Worm (Caenorhabditis elegans) whole organism, L4/young adult: ENCODE results near the gene ZK1236.5.

Source experiments
- W03F9.2 ChIP-seq: fragments of 150-350 bp; optimal IDR thresholded peaks from 2 replicates; lab custom pipeline; 2014; ENCODE audit warnings: missing biosample characterization, missing genetic modification characterization
- dao-5 ChIP-seq: sonication (generic microtip); optimal IDR thresholded peaks from 2 replicates; lab custom pipeline; 2016; ENCODE audit warnings: missing genotype, missing genetic modification characterization, moderate library complexity, missing compliant biosample characterization
- him-1 ChIP-seq: sonication (generic microtip); optimal IDR thresholded peaks from 2 replicates; lab custom pipeline; 2016; ENCODE audit warnings: missing genotype, missing genetic modification reagents, missing genetic modification characterization, missing compliant biosample characterization

The ZK1236.5 gene

ce11 chrIII:8432143-8432542 lies at the start of gene ZK1236.5:
Gene ZK1236.5 (minus strand): TSS chrIII:8432214.
- no peak for TF ChIP-seq him-1 (tag; lab: Kevin White, UChicago)
- no peak for TF ChIP-seq dao-5 (tag; lab: Kevin White, UChicago)
- no peak for TF ChIP-seq W03F9.2 (tag; lab: Kevin White, UChicago)

ce11 chrIII:8480355-8480754 lies 48.3 kb upstream of the ZK1236.5 start, which contains the start of gene F42H10.6:
Gene F42H10.6 (minus strand): TSS chrIII:8480455.
- TF ChIP-seq dao-5 (tag; lab: Kevin White, UChicago): no peak
- TF ChIP-seq W03F9.2 (tag; lab: Kevin White, UChicago): no peak
- no peak for TF ChIP-seq him-1 (tag; lab: Kevin White, UChicago)

- TF ChIP-seq him-1 (tag; lab: Kevin White, UChicago) (no peak), W03F9.2 (tag; lab: Kevin White, UChicago) (no peak), dao-5 (tag; lab: Kevin White, UChicago) (no peak)
Observed at ce11 chrIII:8479322-8479864, 47.4 kb upstream of the ZK1236.5 start.

- TF ChIP-seq him-1 (tag; lab: Kevin White, UChicago) (no peak), W03F9.2 (tag; lab: Kevin White, UChicago) (no peak), dao-5 (tag; lab: Kevin White, UChicago) (no peak)
Observed at ce11 chrIII:8473292-8473691, 41.3 kb upstream of the ZK1236.5 start.

ce11 chrIII:8467520-8467919 lies 35.5 kb upstream of the ZK1236.5 start:
- TF ChIP-seq dao-5 (tag; lab: Kevin White, UChicago) (no peak), W03F9.2 (tag; lab: Kevin White, UChicago) (no peak), him-1 (tag; lab: Kevin White, UChicago) (no peak)

ce11 chrIII:8466735-8467134 lies 34.7 kb upstream of the ZK1236.5 start, which contains the start of gene mig-39:
Gene mig-39 (plus strand): TSS chrIII:8467035.
- TF ChIP-seq dao-5 (tag; lab: Kevin White, UChicago): no peak
- no peak for TF ChIP-seq W03F9.2 (tag; lab: Kevin White, UChicago)
- no peak for TF ChIP-seq him-1 (tag; lab: Kevin White, UChicago)

- no peak for TF ChIP-seq W03F9.2 (tag; lab: Kevin White, UChicago)
- no peak for TF ChIP-seq him-1 (tag; lab: Kevin White, UChicago)
- TF ChIP-seq dao-5 (tag; lab: Kevin White, UChicago): no peak
Observed at ce11 chrIII:8461410-8461809, 29.4 kb upstream of the ZK1236.5 start.

- no peak for TF ChIP-seq dao-5 (tag; lab: Kevin White, UChicago)
- TF ChIP-seq him-1 (tag; lab: Kevin White, UChicago): no peak
- TF ChIP-seq W03F9.2 (tag; lab: Kevin White, UChicago): no peak
Observed at ce11 chrIII:8457605-8458004, 25.6 kb upstream of the ZK1236.5 start.

ce11 chrIII:8451181-8451580 lies 19.2 kb upstream of the ZK1236.5 start:
- no peak for TF ChIP-seq dao-5 (tag; lab: Kevin White, UChicago)
- no peak for TF ChIP-seq him-1 (tag; lab: Kevin White, UChicago)

ce11 chrIII:8450494-8450893 lies 18.5 kb upstream of the ZK1236.5 start:
- TF ChIP-seq dao-5 (tag; lab: Kevin White, UChicago) (no peak), him-1 (tag; lab: Kevin White, UChicago) (no peak), W03F9.2 (tag; lab: Kevin White, UChicago) (no peak)

- peak; percentile 61 for TF ChIP-seq W03F9.2 (tag; lab: Kevin White, UChicago)
- no peak for TF ChIP-seq dao-5 (tag; lab: Kevin White, UChicago)
Observed at ce11 chrIII:8449160-8449807, 17.3 kb upstream of the ZK1236.5 start, which contains the start of gene mrpl-32. Gene mrpl-32 (plus strand): TSS chrIII:8449757.

ce11 chrIII:8446940-8447403 lies 15.0 kb upstream of the ZK1236.5 start, which contains the start of gene rpn-3:
Gene rpn-3 (plus strand): TSS chrIII:8447353.
- TF ChIP-seq him-1 (tag; lab: Kevin White, UChicago): peak; percentile 58
- no peak for TF ChIP-seq dao-5 (tag; lab: Kevin White, UChicago)
- TF ChIP-seq W03F9.2 (tag; lab: Kevin White, UChicago): peak; percentile 96

ce11 chrIII:8446534-8446933 lies 14.5 kb upstream of the ZK1236.5 start, which contains the start of gene hsp-110:
Gene hsp-110 (minus strand): TSS chrIII:8446909.
- no peak for TF ChIP-seq him-1 (tag; lab: Kevin White, UChicago)
- no peak for TF ChIP-seq W03F9.2 (tag; lab: Kevin White, UChicago)
- TF ChIP-seq dao-5 (tag; lab: Kevin White, UChicago): no peak
